Fruit fly (Drosophila melanogaster) whole organism, embryonic: ENCODE measurements around the gene CG32073.

Experiments used
- Ada2b ChIP-seq: fragments of 200-800 bp; sonication (Bioruptor generic); IDR thresholded peaks from 2 replicates; pipeline ENCODE4 v1.3.6; 2022; ENCODE audit warnings: missing biosample characterization, missing genetic modification characterization
- Atf6 ChIP-seq: fragments of 200-800 bp; sonication (Bioruptor generic); IDR thresholded peaks from 2 replicates; pipeline ENCODE4 v1.3.6; 2022; ENCODE audit warnings: missing biosample characterization, missing genetic modification characterization
- BtbVII ChIP-seq: fragments of 200-800 bp; sonication (Bioruptor generic); optimal IDR thresholded peaks from 3 replicates; lab custom pipeline; 2017; ENCODE audit warnings: missing biosample characterization, mild to moderate bottlenecking, missing genetic modification characterization
- C15 ChIP-seq: fragments of 200-800 bp; sonication (Bioruptor generic); IDR thresholded peaks from 3 replicates; pipeline ENCODE4 v1.3.6; 2022; ENCODE audit warnings: missing biosample characterization, missing genetic modification characterization
- CG10462 ChIP-seq: fragments of 200-800 bp; sonication (Bioruptor generic); optimal IDR thresholded peaks from 2 replicates; lab custom pipeline; 2016; ENCODE audit warnings: missing biosample characterization, missing genetic modification characterization
- CG12391 ChIP-seq: fragments of 200-800 bp; sonication (Bioruptor generic); optimal IDR thresholded peaks from 3 replicates; lab custom pipeline; 2018; ENCODE audit warnings: missing biosample characterization, mild to moderate bottlenecking, missing genetic modification characterization, moderate library complexity
- CG13287 ChIP-seq: fragments of 200-800 bp; sonication (Bioruptor generic); IDR thresholded peaks from 2 replicates; pipeline ENCODE4 v1.3.6; 2022; ENCODE audit warnings: missing biosample characterization, missing genetic modification characterization; ENCODE audit not compliant: partially characterized antibody
- CG13894 ChIP-seq: fragments of 200-800 bp; sonication (Bioruptor generic); optimal IDR thresholded peaks from 3 replicates; lab custom pipeline; 2018; ENCODE audit warnings: missing biosample characterization, mild to moderate bottlenecking, missing genetic modification characterization, moderate library complexity
- CG14441 ChIP-seq: fragments of 200-800 bp; sonication (Bioruptor generic); IDR thresholded peaks from 2 replicates; pipeline ENCODE4 v1.3.6; 2022; ENCODE audit warnings: missing biosample characterization, missing genetic modification characterization
- CG15601 ChIP-seq: fragments of 200-800 bp; sonication (Bioruptor generic); optimal IDR thresholded peaks from 3 replicates; lab custom pipeline; 2019; ENCODE audit warnings: missing biosample characterization, mild to moderate bottlenecking, missing genetic modification characterization, moderate library complexity
- CG17361 ChIP-seq: fragments of 200-800 bp; sonication (Bioruptor generic); IDR thresholded peaks from 3 replicates; pipeline ENCODE4 v1.3.6; 2022; ENCODE audit warnings: missing biosample characterization, missing genetic modification characterization
- CG17829 ChIP-seq: fragments of 200-800 bp; optimal IDR thresholded peaks from 2 replicates; lab custom pipeline; 2019; ENCODE audit warnings: missing biosample characterization, mild to moderate bottlenecking, missing genetic modification characterization, moderate library complexity
- CG17912 ChIP-seq: fragments of 200-800 bp; sonication (Bioruptor generic); optimal IDR thresholded peaks from 2 replicates; lab custom pipeline; 2018; ENCODE audit warnings: missing biosample characterization, mild to moderate bottlenecking, missing genetic modification characterization
- CG1792 ChIP-seq: fragments of 200-800 bp; sonication (Bioruptor generic); optimal IDR thresholded peaks from 2 replicates; lab custom pipeline; 2016; ENCODE audit warnings: missing biosample characterization, missing genetic modification characterization
- CG18262 ChIP-seq: fragments of 200-800 bp; optimal IDR thresholded peaks from 3 replicates; lab custom pipeline; 2019; ENCODE audit warnings: missing biosample characterization, mild to moderate bottlenecking, missing genetic modification characterization, moderate library complexity
- CG18619 ChIP-seq: fragments of 200-800 bp; sonication (Bioruptor generic); optimal IDR thresholded peaks from 3 replicates; lab custom pipeline; 2017; ENCODE audit warnings: missing biosample characterization, mild to moderate bottlenecking, missing genetic modification characterization
- CG2889 ChIP-seq: fragments of 200-800 bp; sonication (Bioruptor generic); IDR thresholded peaks from 3 replicates; pipeline ENCODE4 v1.3.6; 2022; ENCODE audit warnings: missing biosample characterization, missing genetic modification characterization
- CG3163 ChIP-seq: fragments of 200-800 bp; sonication (Bioruptor generic); optimal IDR thresholded peaks from 3 replicates; lab custom pipeline; 2016; ENCODE audit warnings: missing biosample characterization, missing genetic modification characterization
- CG34376 ChIP-seq: fragments of 200-800 bp; sonication (Bioruptor generic); optimal IDR thresholded peaks from 2 replicates; lab custom pipeline; 2018; ENCODE audit warnings: missing biosample characterization, mild to moderate bottlenecking, missing genetic modification characterization
- CG5953 ChIP-seq: fragments of 200-800 bp; sonication (Bioruptor generic); IDR thresholded peaks from 2 replicates; pipeline ENCODE4 v1.3.6; 2022; ENCODE audit warnings: missing biosample characterization, missing genetic modification characterization
- CG6813 ChIP-seq: fragments of 200-800 bp; sonication (Bioruptor generic); optimal IDR thresholded peaks from 2 replicates; lab custom pipeline; 2017; ENCODE audit warnings: missing biosample characterization, missing genetic modification characterization, mild to moderate bottlenecking, moderate library complexity, missing genetic modification reagents
- CG8944 ChIP-seq: fragments of 200-800 bp; sonication (Bioruptor generic); optimal IDR thresholded peaks from 3 replicates; lab custom pipeline; 2016; ENCODE audit warnings: missing biosample characterization, missing genetic modification characterization
- CG9437 ChIP-seq: fragments of 200-800 bp; sonication (Bioruptor generic); optimal IDR thresholded peaks from 2 replicates; lab custom pipeline; 2018; ENCODE audit warnings: missing biosample characterization, mild to moderate bottlenecking, missing genetic modification characterization
- CkIIα-i1 ChIP-seq: fragments of 200-800 bp; sonication (Bioruptor generic); IDR thresholded peaks from 2 replicates; pipeline ENCODE4 v1.3.6; 2022; ENCODE audit warnings: missing biosample characterization, missing genetic modification characterization
- Dref ChIP-seq: fragments of 200-800 bp; sonication (Bioruptor generic); IDR thresholded peaks from 2 replicates; pipeline ENCODE4 v1.3.6; 2022; ENCODE audit warnings: missing biosample characterization, missing genetic modification characterization
- Drgx ChIP-seq: fragments of 200-800 bp; sonication (Bioruptor generic); IDR thresholded peaks from 2 replicates; pipeline ENCODE4 v1.3.6; 2022; ENCODE audit warnings: missing biosample characterization, missing genetic modification characterization
- H15 ChIP-seq: fragments of 200-800 bp; sonication (Bioruptor generic); IDR thresholded peaks from 3 replicates; pipeline ENCODE4 v1.3.6; 2022; ENCODE audit warnings: missing biosample characterization, missing genetic modification characterization
- Hr39 ChIP-seq: fragments of >200 bp; optimal IDR thresholded peaks from 2 replicates; lab custom pipeline; 2017
- Lpt ChIP-seq: fragments of >200 bp; optimal IDR thresholded peaks from 2 replicates; lab custom pipeline; 2018; ENCODE audit warnings: missing biosample characterization, missing genetic modification characterization
- Oli ChIP-seq: fragments of 200-800 bp; sonication (Bioruptor generic); optimal IDR thresholded peaks from 2 replicates; lab custom pipeline; 2018; ENCODE audit warnings: missing biosample characterization, mild to moderate bottlenecking, missing genetic modification characterization, moderate library complexity
- Poxn ChIP-seq: fragments of 200-800 bp; sonication (Bioruptor generic); IDR thresholded peaks from 2 replicates; pipeline ENCODE4 v1.3.6; 2022; ENCODE audit warnings: missing biosample characterization, missing genetic modification characterization
- Side ChIP-seq: fragments of 200-800 bp; sonication (Bioruptor generic); optimal IDR thresholded peaks from 2 replicates; lab custom pipeline; 2016; ENCODE audit warnings: missing biosample characterization, missing genetic modification characterization
- Spps ChIP-seq: fragments of 200-800 bp; sonication (Bioruptor generic); optimal IDR thresholded peaks from 2 replicates; lab custom pipeline; 2018; ENCODE audit warnings: missing biosample characterization, mild to moderate bottlenecking, missing genetic modification characterization
- Stat92E ChIP-seq, 3 experiments: fragments of >200 bp in 2 of 3; fragments of 200-800 bp in 1 of 3; sonication (Bioruptor generic) in 1 of 3; optimal IDR thresholded peaks; 2 replicates each; lab custom pipeline; 2017 to 2019; ENCODE audit warnings: missing biosample characterization in 3 of 3, missing genetic modification characterization in 3 of 3, mild to moderate bottlenecking in 1 of 3, moderate library complexity in 1 of 3
- Xrp1 ChIP-seq: fragments of 200-800 bp; sonication (Bioruptor generic); IDR thresholded peaks from 2 replicates; pipeline ENCODE4 v1.3.6; 2022; ENCODE audit warnings: missing biosample characterization, missing genetic modification characterization
- ap ChIP-seq: fragments of 200-800 bp; sonication (Bioruptor generic); IDR thresholded peaks from 2 replicates; pipeline ENCODE4 v1.3.6; 2022; ENCODE audit warnings: missing biosample characterization, missing genetic modification characterization
- btn ChIP-seq: fragments of 200-800 bp; sonication (Bioruptor generic); optimal IDR thresholded peaks from 2 replicates; lab custom pipeline; 2016; ENCODE audit warnings: missing biosample characterization, missing genetic modification characterization
- chif ChIP-seq, 2 experiments: fragments of 200-800 bp; sonication (Bioruptor generic); optimal IDR thresholded peaks; 3 replicates each; lab custom pipeline; 2016; ENCODE audit warnings: missing biosample characterization in 2 of 2, missing genetic modification characterization in 2 of 2
- dmrt11E ChIP-seq: fragments of 200-800 bp; sonication (Bioruptor generic); optimal IDR thresholded peaks from 3 replicates; lab custom pipeline; 2018; ENCODE audit warnings: missing biosample characterization, mild to moderate bottlenecking, missing genetic modification characterization, moderate library complexity
- ewg ChIP-seq: fragments of 200-800 bp; sonication (Bioruptor generic); optimal IDR thresholded peaks from 3 replicates; lab custom pipeline; 2017; ENCODE audit warnings: mild to moderate bottlenecking, missing biosample characterization, missing genetic modification reagents, missing genetic modification characterization
- eyg ChIP-seq: fragments of 200-800 bp; sonication (Bioruptor generic); optimal IDR thresholded peaks from 3 replicates; lab custom pipeline; 2016; ENCODE audit warnings: missing biosample characterization, missing genetic modification characterization
- gsb-n ChIP-seq: fragments of 200-800 bp; sonication (Bioruptor generic); optimal IDR thresholded peaks from 3 replicates; lab custom pipeline; 2018; ENCODE audit warnings: missing biosample characterization, mild to moderate bottlenecking, missing genetic modification characterization
- insv ChIP-seq, 2 experiments: fragments of 200-800 bp; sonication (Bioruptor generic); optimal IDR thresholded peaks; 3 replicates each; lab custom pipeline; 2016 to 2018; ENCODE audit warnings: missing biosample characterization in 2 of 2, missing genetic modification characterization in 2 of 2
- knrl ChIP-seq: fragments of 200-800 bp; sonication (Bioruptor generic); IDR thresholded peaks from 3 replicates; pipeline ENCODE4 v1.3.6; 2022; ENCODE audit warnings: missing biosample characterization, missing genetic modification characterization; ENCODE audit not compliant: partially characterized antibody
- odd ChIP-seq: fragments of 200-800 bp; sonication (Bioruptor generic); optimal IDR thresholded peaks from 2 replicates; lab custom pipeline; 2017; ENCODE audit warnings: missing biosample characterization, mild to moderate bottlenecking, missing genetic modification characterization
- pb ChIP-seq: fragments of 200-800 bp; sonication (Bioruptor generic); optimal IDR thresholded peaks from 3 replicates; lab custom pipeline; 2016; ENCODE audit warnings: missing biosample characterization, missing genetic modification characterization
- psq ChIP-seq: fragments of 200-800 bp; sonication (Bioruptor generic); optimal IDR thresholded peaks from 2 replicates; lab custom pipeline; 2017; ENCODE audit warnings: missing biosample characterization, missing genetic modification characterization
- sens ChIP-seq: fragments of 200-800 bp; sonication (Bioruptor generic); peaks from one replicate; lab custom pipeline; 2016; ENCODE audit warnings: missing biosample characterization, missing genetic modification characterization
- slp2 ChIP-seq: fragments of 200-800 bp; sonication (Bioruptor generic); optimal IDR thresholded peaks from 2 replicates; lab custom pipeline; 2016; ENCODE audit warnings: missing biosample characterization, missing genetic modification characterization
- sna ChIP-seq: fragments of 200-800 bp; sonication (Bioruptor generic); IDR thresholded peaks from 2 replicates; pipeline ENCODE4 v1.3.6; 2022; ENCODE audit warnings: missing biosample characterization, missing genetic modification characterization; ENCODE audit not compliant: partially characterized antibody
- tin ChIP-seq: fragments of 200-800 bp; sonication (Bioruptor generic); optimal IDR thresholded peaks from 3 replicates; lab custom pipeline; 2016; ENCODE audit warnings: missing biosample characterization, missing genetic modification characterization
- z ChIP-seq: fragments of 200-800 bp; sonication (Bioruptor generic); IDR thresholded peaks from 3 replicates; pipeline ENCODE4 v1.3.6; 2022; ENCODE audit warnings: missing biosample characterization, missing genetic modification characterization

CG32073 gene

DNA sequence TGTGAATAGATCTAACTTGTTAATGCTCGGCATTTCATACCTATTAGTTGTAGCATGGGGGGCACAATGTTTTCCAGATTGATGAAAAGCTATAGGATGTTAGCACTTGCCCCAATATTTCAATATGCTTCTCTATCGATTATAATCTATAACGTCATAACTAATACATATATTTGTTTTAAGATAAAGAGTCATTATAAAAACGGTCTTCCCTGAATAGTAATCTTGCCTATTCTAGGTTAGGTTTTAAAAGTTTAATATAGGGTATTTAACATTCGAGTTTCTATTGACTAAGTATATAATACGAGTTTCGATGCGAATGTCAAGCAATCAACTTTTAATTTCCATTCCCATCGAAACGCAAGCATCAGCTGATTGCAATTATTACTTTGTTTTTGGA lies 46.2 kb downstream of the CG32073 start, which contains the start of the genes CG6321 and Blos2 (continued):
- TF ChIP-seq eyg (GFP tag; lab: Kevin White, UChicago) (no peak), CG8944 (GFP tag; lab: Kevin White, UChicago) (no peak), CG5953 (GFP tag; lab: Robert Waterston, UW) (no peak), Stat92E (GFP tag; optimal IDR thresholded peaks at IDR 0.05; lab: Kevin White, UChicago) (no peak), C15 (GFP tag; lab: Robert Waterston, UW) (peak; percentile 59; the same call in 1 of the 3 replicates), CG2889 (GFP tag; lab: Robert Waterston, UW) (no peak), slp2 (GFP tag; lab: Kevin White, UChicago) (peak; percentile 30), ewg (GFP tag; lab: Kevin White, UChicago) (peak; percentile 35), odd (GFP tag; lab: Kevin White, UChicago) (peak; percentile 69), CG6813 (GFP tag; lab: Kevin White, UChicago) (peak; percentile 26), Ada2b (GFP tag; lab: Robert Waterston, UW) (peak; percentile 60; the same call in 1 of the 2 replicates), Spps (peak; percentile 65), CG17912 (GFP tag; lab: Kevin White, UChicago) (no peak), tin (GFP tag; lab: Kevin White, UChicago) (peak; percentile 61), CG15601 (tag; lab: Kevin White, UChicago) (peak; percentile 68), sens (GFP tag; lab: Kevin White, UChicago) (peak; percentile 93), sna (no peak), CG17829 (tag; lab: Kevin White, UChicago) (peak; percentile 82), Hr39 (lab: Kevin White, UChicago) (no peak), Drgx (GFP tag; lab: Robert Waterston, UW) (peak; percentile 77), CG13894 (no peak), btn (GFP tag; lab: Kevin White, UChicago) (no peak), CG34376 (GFP tag; lab: Kevin White, UChicago) (peak; percentile 17), gsb-n (tag; lab: Kevin White, UChicago) (peak; percentile 75), Lpt (GFP tag; lab: Kevin White, UChicago) (no peak), Oli (tag; lab: Kevin White, UChicago) (peak; percentile 78), dmrt11E (tag; lab: Kevin White, UChicago) (peak; percentile 75), CG10462 (GFP tag; lab: Kevin White, UChicago) (no peak), CG9437 (GFP tag; lab: Kevin White, UChicago) (peak; percentile 69), Xrp1 (GFP tag; lab: Robert Waterston, UW) (peak; percentile 91), Side (GFP tag; lab: Kevin White, UChicago) (peak; percentile 38), Poxn (peak; percentile 39; the same call in 1 of the 2 replicates), pb (no peak), CG13287 (0 out of 2 replicates have a peak, but pooled peaks have one; percentile 14), knrl (no peak), CG18262 (tag; lab: Kevin White, UChicago) (peak; percentile 86), H15 (GFP tag; lab: Robert Waterston, UW) (0 out of 3 replicates have a peak, but pooled peaks have one; percentile 27), insv (GFP tag; optimal IDR thresholded peaks at IDR 0.05; lab: Kevin White, UChicago) (no peak), CG3163 (GFP tag; lab: Kevin White, UChicago) (no peak), Atf6 (GFP tag; lab: Robert Waterston, UW) (peak; percentile 66), ap (peak; percentile 23; the same call in 1 of the 2 replicates), CkIIα-i1 (GFP tag; lab: Robert Waterston, UW) (no peak), z (GFP tag; lab: Robert Waterston, UW) (no peak), CG14441 (peak; percentile 75), Dref (GFP tag; lab: Robert Waterston, UW) (no peak), CG1792 (GFP tag; lab: Kevin White, UChicago) (no peak), BtbVII (GFP tag; lab: Kevin White, UChicago) (peak; percentile 71), CG18619 (GFP tag; lab: Kevin White, UChicago) (peak; percentile 58), CG17361 (peak; percentile 81), chif (GFP tag; optimal IDR thresholded peaks at IDR 0.05; lab: Kevin White, UChicago) (peak in 1 of 2 experiments; percentile 67), CG12391 (tag; lab: Kevin White, UChicago) (peak; percentile 88), psq (GFP tag; lab: Kevin White, UChicago) (no peak)
